Worm (Caenorhabditis elegans): ENCODE measurements around the gene rbm-25.

- TF ChIP-seq F13C5.2 (tag; optimal IDR thresholded peaks at IDR 0.05) (no peak), sea-1 (GFP tag; conservative IDR thresholded peaks at IDR 0.05) (no peak), ama-1 (optimal IDR thresholded peaks at IDR 0.05) (no peak), hmbx-1 (tag; optimal IDR thresholded peaks at IDR 0.05) (no peak), tbx-11 (GFP tag; IDR thresholded peaks at IDR 0.05) (no peak), scrt-1 (GFP tag; IDR thresholded peaks at IDR 0.05) (no peak), ets-7 (tag; optimal IDR thresholded peaks at IDR 0.05) (no peak), aly-1 (tag; optimal IDR thresholded peaks at IDR 0.05) (no peak), hmg-4 (GFP tag; optimal IDR thresholded peaks at IDR 0.05) (no peak), tbx-37 (GFP tag; conservative IDR thresholded peaks at IDR 0.05) (no peak), pes-1 (GFP tag; IDR thresholded peaks at IDR 0.05) (no peak), tra-4 (tag; optimal IDR thresholded peaks at IDR 0.05) (no peak), ceh-36 (tag; optimal IDR thresholded peaks at IDR 0.05) (no peak), flt-1 (GFP tag; IDR thresholded peaks at IDR 0.05) (no peak)
These were observed 20.8 kb downstream of the rbm-25 start for ce11 chrV:12518770-12519169.

All from whole organism, early embryonic.